Worm (Caenorhabditis elegans): Measurements from ENCODE around the gene tag-123.

DNA sequence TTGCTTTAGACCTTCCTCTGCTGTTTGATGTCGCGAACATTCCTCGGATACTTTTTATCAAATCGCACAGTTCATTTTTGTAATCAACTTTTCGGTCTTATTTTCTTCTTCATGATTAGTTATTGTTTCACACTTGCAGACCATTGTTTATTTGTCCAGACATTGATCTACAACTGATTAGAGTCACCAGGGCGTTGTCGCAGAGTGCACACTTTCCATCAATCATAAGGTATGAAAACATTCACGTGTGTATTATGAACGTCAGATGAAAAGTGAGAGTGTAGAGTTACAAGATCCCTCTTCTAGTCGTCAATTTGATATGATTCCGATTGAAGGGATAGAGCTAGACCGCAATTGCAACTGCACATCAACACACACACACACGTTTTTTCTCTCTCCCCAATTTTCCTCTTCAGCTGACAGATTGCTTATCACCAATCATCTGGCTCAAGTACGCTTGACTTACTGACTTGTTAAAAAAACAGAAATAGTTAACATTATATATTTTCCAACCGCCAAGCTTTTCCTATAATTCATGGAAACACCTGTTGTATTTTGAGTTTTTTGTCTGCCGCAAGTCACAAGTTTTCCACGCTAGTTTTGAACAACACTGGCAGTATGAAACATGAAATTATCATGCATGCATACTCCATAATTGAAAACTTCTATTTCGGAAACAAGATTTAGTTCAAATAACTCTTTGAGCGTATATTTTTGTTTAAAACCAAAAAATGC, 18.3 kb upstream of the tag-123 start:
- TF ChIP-seq blmp-1 (tag; optimal IDR thresholded peaks at IDR 0.05), result no peak
- no peak for TF ChIP-seq nhr-12 (tag; optimal IDR thresholded peaks at IDR 0.05)
- no peak for TF ChIP-seq lsy-2 (tag; optimal IDR thresholded peaks at IDR 0.05)
- TF ChIP-seq unc-62 (GFP tag; optimal IDR thresholded peaks at IDR 0.05), result peak; percentile 15
- no peak for TF ChIP-seq unc-39 (tag; optimal IDR thresholded peaks at IDR 0.05)
- no peak for TF ChIP-seq snpc-4 (tag; optimal IDR thresholded peaks at IDR 0.05)
- TF ChIP-seq elt-3 (tag; optimal IDR thresholded peaks at IDR 0.05), result no peak
- TF ChIP-seq zip-8 (tag; optimal IDR thresholded peaks at IDR 0.05), result no peak
